Worm (Caenorhabditis elegans) whole organism, young adult: ENCODE measurements around the gene spd-3.

Experiments used
- F37B4.10 ChIP-seq: fragments of 200-800 bp; sonication (Bioruptor generic); IDR thresholded peaks from 2 replicates; pipeline ENCODE4 v1.3.6; 2022; ENCODE audit warnings: missing genetic modification characterization, missing compliant biosample characterization
- T07F8.4 ChIP-seq: sonication (generic microtip); optimal IDR thresholded peaks from 2 replicates; lab custom pipeline; 2016; ENCODE audit warnings: mild to moderate bottlenecking, missing genetic modification characterization, moderate library complexity, missing compliant biosample characterization
- cebp-1 ChIP-seq, 2 experiments: fragments of 200-800 bp in 1 of 2; sonication (Bioruptor generic) in 1 of 2; sonication (generic microtip) in 1 of 2; IDR thresholded peaks in 1 of 2; optimal IDR thresholded peaks in 1 of 2; 2 replicates each; pipeline versions ENCODE4 v1.3.6 to Lab custom; 2017 to 2022; ENCODE audit warnings: missing compliant biosample characterization in 2 of 2, missing genetic modification characterization in 2 of 2, mild to moderate bottlenecking in 1 of 2, missing genetic modification reagents in 1 of 2, moderate library complexity in 1 of 2
- dpff-1 ChIP-seq: sonication (generic microtip); optimal IDR thresholded peaks from 2 replicates; lab custom pipeline; 2017; ENCODE audit warnings: mild to moderate bottlenecking, missing genetic modification characterization, missing compliant biosample characterization
- egl-18 ChIP-seq: fragments of 200-800 bp; sonication (Bioruptor generic); IDR thresholded peaks from 2 replicates; pipeline ENCODE4 v1.3.6; 2022; ENCODE audit warnings: missing genetic modification reagents, missing genetic modification characterization, missing compliant biosample characterization
- ets-4 ChIP-seq: fragments of 200-800 bp; sonication (Bioruptor generic); optimal IDR thresholded peaks from 2 replicates; lab custom pipeline; 2018; ENCODE audit warnings: mild to moderate bottlenecking, missing genetic modification characterization, missing compliant biosample characterization
- snpc-3.4 ChIP-seq: sonication (generic microtip); optimal IDR thresholded peaks from 2 replicates; lab custom pipeline; 2017; ENCODE audit warnings: missing genetic modification characterization, mild to moderate bottlenecking, missing compliant biosample characterization, antibody characterized with exemption, moderate library complexity, missing genotype, missing genetic modification reagents
- unc-62 ChIP-seq: fragments of 150-350 bp; optimal IDR thresholded peaks from 2 replicates; lab custom pipeline; 2014; ENCODE audit warnings: missing biosample characterization, missing genetic modification reagents, missing genetic modification characterization
- xnd-1 ChIP-seq: sonication (generic microtip); optimal IDR thresholded peaks from 2 replicates; lab custom pipeline; 2016; ENCODE audit warnings: missing genotype, missing genetic modification reagents, missing genetic modification characterization, missing compliant biosample characterization

DNA sequence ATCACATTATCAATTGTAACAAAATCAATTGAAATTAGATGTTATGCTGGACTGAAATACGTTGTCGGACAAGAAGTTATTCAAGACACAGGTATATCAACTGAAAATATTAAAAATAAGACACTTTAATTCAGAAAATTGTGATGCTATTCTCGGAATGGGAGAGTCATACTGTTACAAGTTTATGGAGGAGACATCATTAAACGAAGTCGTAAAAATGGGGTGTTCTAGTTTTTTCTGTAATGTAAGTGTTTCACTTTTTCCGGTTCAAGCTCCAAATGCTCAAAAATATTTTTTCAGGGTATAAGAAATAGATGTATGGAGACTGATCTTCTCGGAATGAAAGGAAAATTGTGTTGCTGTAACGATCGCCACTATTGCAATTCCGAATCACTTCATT, 42.3 kb downstream of the spd-3 start, which contains the start of gene C17H12.37:
- TF ChIP-seq T07F8.4 (tag; lab: Kevin White, UChicago) (no peak), dpff-1 (no peak), unc-62 (GFP tag; lab: Kevin White, UChicago) (no peak), cebp-1 (GFP tag; IDR thresholded peaks at IDR 0.05; lab: Robert Waterston, UW) (no peak), cebp-1 (tag; optimal IDR thresholded peaks at IDR 0.05; lab: Kevin White, UChicago) (no peak), xnd-1 (tag; lab: Kevin White, UChicago) (no peak), F37B4.10 (GFP tag; lab: Robert Waterston, UW) (no peak), snpc-3.4 (no peak), ets-4 (GFP tag; lab: Kevin White, UChicago) (no peak), egl-18 (no peak)
